Fruit fly (Drosophila melanogaster): Measurements from ENCODE around the gene ed.

Gene ed

DNA sequence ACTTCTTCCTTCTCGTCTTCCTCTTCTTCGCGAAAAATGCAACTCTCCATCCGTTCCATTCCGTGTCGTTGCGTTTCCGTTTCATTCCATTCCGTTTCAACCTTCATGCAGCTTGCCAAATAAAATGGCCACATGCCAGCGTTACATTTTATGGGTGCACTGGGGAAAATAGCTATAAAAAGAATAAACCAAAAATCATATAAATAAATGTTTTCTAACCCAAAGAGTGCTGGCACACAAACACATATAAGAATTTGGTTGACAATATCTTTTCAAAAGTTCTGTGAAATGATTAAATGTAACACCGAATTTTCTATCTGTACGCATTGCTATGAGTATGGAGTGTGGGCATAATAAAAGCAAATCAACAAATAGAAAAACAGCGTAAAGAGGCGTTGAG lies 44.6 kb downstream of the ed start (continued):
- TF ChIP-seq CG42726 (GFP tag; IDR thresholded peaks at IDR 0.05; ENCODE audit: partially characterized antibody): no peak
- 0 out of 2 replicates have a peak, but pooled peaks have one; percentile 12 for TF ChIP-seq Oaz (GFP tag; IDR thresholded peaks at IDR 0.05)
- TF ChIP-seq pros (GFP tag; optimal IDR thresholded peaks at IDR 0.05): no peak
- TF ChIP-seq fd64A (GFP tag; optimal IDR thresholded peaks at IDR 0.05): no peak
- TF ChIP-seq E2f1 (GFP tag; IDR thresholded peaks at IDR 0.05): no peak
- TF ChIP-seq CG18011 (GFP tag; optimal IDR thresholded peaks at IDR 0.05): no peak
- TF ChIP-seq CG10147 (GFP tag; optimal IDR thresholded peaks at IDR 0.05): no peak
- TF ChIP-seq sc (optimal IDR thresholded peaks at IDR 0.05): no peak
- no peak for TF ChIP-seq sc (GFP tag; optimal IDR thresholded peaks at IDR 0.05)
- no peak for TF ChIP-seq eyg (GFP tag; optimal IDR thresholded peaks at IDR 0.05)
- TF ChIP-seq sob (GFP tag; IDR thresholded peaks at IDR 0.05): 0 out of 2 replicates have a peak, but pooled peaks have one; percentile 15
- no peak for TF ChIP-seq HLH54F (GFP tag; optimal IDR thresholded peaks at IDR 0.05)
- TF ChIP-seq org-1 (GFP tag; optimal IDR thresholded peaks at IDR 0.05): no peak
- no peak for TF ChIP-seq CG18262 (tag; optimal IDR thresholded peaks at IDR 0.05)
- TF ChIP-seq cg (GFP tag; optimal IDR thresholded peaks at IDR 0.05): no peak
- TF ChIP-seq CG7963 (GFP tag; IDR thresholded peaks at IDR 0.05; ENCODE audit: partially characterized antibody): no peak
- TF ChIP-seq tin (GFP tag; optimal IDR thresholded peaks at IDR 0.05): no peak
- TF ChIP-seq D19B (GFP tag; optimal IDR thresholded peaks at IDR 0.05): no peak
- TF ChIP-seq dmrt99B (tag; optimal IDR thresholded peaks at IDR 0.05): peak; percentile 26
- no peak for TF ChIP-seq CG12299 (tag; optimal IDR thresholded peaks at IDR 0.05)
- TF ChIP-seq CG9932 (GFP tag; IDR thresholded peaks at IDR 0.05): no peak
- no peak for TF ChIP-seq MTF-1 (GFP tag; optimal IDR thresholded peaks at IDR 0.05; ENCODE audit: borderline replicate concordance)
- no peak for TF ChIP-seq CG12104 (GFP tag; optimal IDR thresholded peaks at IDR 0.05)
- no peak for TF ChIP-seq shn (GFP tag; optimal IDR thresholded peaks at IDR 0.05)
- no peak for TF ChIP-seq NC2β (GFP tag; optimal IDR thresholded peaks at IDR 0.05)
- TF ChIP-seq sima (GFP tag; optimal IDR thresholded peaks at IDR 0.05): no peak
- TF ChIP-seq ap (GFP tag; IDR thresholded peaks at IDR 0.05): no peak
- no peak for TF ChIP-seq Usf (GFP tag; optimal IDR thresholded peaks at IDR 0.05)
- TF ChIP-seq wdn (GFP tag; IDR thresholded peaks at IDR 0.05): no peak
- no peak for TF ChIP-seq unc-4 (GFP tag; IDR thresholded peaks at IDR 0.05; ENCODE audit: partially characterized antibody)
- no peak for TF ChIP-seq kni (GFP tag; optimal IDR thresholded peaks at IDR 0.05)
- TF ChIP-seq hb (GFP tag; IDR thresholded peaks at IDR 0.05; ENCODE audit: partially characterized antibody): no peak
- no peak for TF ChIP-seq Eip74EF (GFP tag; optimal IDR thresholded peaks at IDR 0.05)
- TF ChIP-seq pb (GFP tag; optimal IDR thresholded peaks at IDR 0.05): no peak
- TF ChIP-seq Camta (GFP tag; optimal IDR thresholded peaks at IDR 0.05): no peak
- TF ChIP-seq MBD-R2 (GFP tag; IDR thresholded peaks at IDR 0.05): no peak
- TF ChIP-seq Sry-δ (GFP tag; optimal IDR thresholded peaks at IDR 0.05): no peak
- TF ChIP-seq CG2120 (GFP tag; optimal IDR thresholded peaks at IDR 0.05): peak; percentile 53
- no peak for TF ChIP-seq nmo (GFP tag; optimal IDR thresholded peaks at IDR 0.05)
- no peak for TF ChIP-seq CG9797 (GFP tag; optimal IDR thresholded peaks at IDR 0.05)
- peak; percentile 26 for TF ChIP-seq CG7839 (tag; optimal IDR thresholded peaks at IDR 0.05)
- TF ChIP-seq Sox102F (GFP tag; optimal IDR thresholded peaks at IDR 0.05): peak; percentile 55
- TF ChIP-seq stwl (tag; optimal IDR thresholded peaks at IDR 0.05): peak; percentile 10
- no peak for TF ChIP-seq sisA (GFP tag; IDR thresholded peaks at IDR 0.05)
- peak; percentile 41; the same call in 1 of the 2 replicates for TF ChIP-seq CG17328 (GFP tag; IDR thresholded peaks at IDR 0.05)
- no peak for TF ChIP-seq Opbp (GFP tag; IDR thresholded peaks at IDR 0.05; ENCODE audit: partially characterized antibody)
- no peak for TF ChIP-seq prd (optimal IDR thresholded peaks at IDR 0.05)
- TF ChIP-seq prd (GFP tag; IDR thresholded peaks at IDR 0.05): peak; percentile 51; the same call in 2 of the 3 replicates
- peak; percentile 94 for TF ChIP-seq Ets65A (GFP tag)
- TF ChIP-seq CG10462 (GFP tag; optimal IDR thresholded peaks at IDR 0.05): no peak
- TF ChIP-seq CG12659 (GFP tag; optimal IDR thresholded peaks at IDR 0.05): no peak
